Fruit fly (Drosophila melanogaster): ENCODE data around the gene Task7.

Task7 gene

DNA sequence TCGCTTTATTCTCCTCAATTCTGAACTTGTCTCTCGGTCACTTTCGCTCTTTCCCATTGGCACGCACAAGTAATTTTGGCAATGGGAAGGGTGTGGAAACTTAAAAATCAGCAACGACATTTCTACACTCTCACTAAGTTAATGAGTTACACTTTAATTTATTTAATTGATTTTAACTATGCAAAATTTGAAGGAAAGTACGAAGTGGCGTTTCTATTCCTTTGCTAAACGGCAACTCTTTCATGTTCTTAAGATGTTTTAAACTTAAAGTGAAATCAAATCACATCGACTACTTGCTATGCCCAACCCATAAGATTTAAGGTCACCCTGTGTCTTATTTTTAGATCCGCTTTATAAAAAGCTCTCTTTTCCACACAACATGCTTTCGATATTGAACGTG is 41.7 kb downstream of the Task7 start (continued):
- TF ChIP-seq hkb (optimal IDR thresholded peaks at IDR 0.05) (no peak), hkb (GFP tag; IDR thresholded peaks at IDR 0.05) (peak; percentile 74), kah (GFP tag; optimal IDR thresholded peaks at IDR 0.05) (no peak), CG11093 (GFP tag; IDR thresholded peaks at IDR 0.05) (no peak), Hmx (GFP tag; optimal IDR thresholded peaks at IDR 0.05) (no peak), Max (GFP tag; optimal IDR thresholded peaks at IDR 0.05) (peak; percentile 11), cato (GFP tag; optimal IDR thresholded peaks at IDR 0.05; ENCODE audit: borderline replicate concordance) (no peak), CG7357 (GFP tag; IDR thresholded peaks at IDR 0.05) (peak; percentile 52; the same call in 1 of the 3 replicates), Nf-YC (tag; optimal IDR thresholded peaks at IDR 0.05) (peak; percentile 57), CG12236 (GFP tag; optimal IDR thresholded peaks at IDR 0.05) (no peak), CG34224 (GFP tag; IDR thresholded peaks at IDR 0.05; ENCODE audit: partially characterized antibody) (no peak), CG2202 (tag; optimal IDR thresholded peaks at IDR 0.05) (no peak), HHEX (GFP tag; optimal IDR thresholded peaks at IDR 0.05) (peak; percentile 57), CG3407 (GFP tag; optimal IDR thresholded peaks at IDR 0.05) (no peak), psq (GFP tag; optimal IDR thresholded peaks at IDR 0.05) (no peak), Sin3A (optimal IDR thresholded peaks at IDR 0.05) (no peak), sens-2 (GFP tag; IDR thresholded peaks at IDR 0.05) (no peak), CG11504 (tag; optimal IDR thresholded peaks at IDR 0.05) (peak; percentile 72), CG5953 (GFP tag; IDR thresholded peaks at IDR 0.05) (0 out of 2 replicates have a peak, but pooled peaks have one; percentile 8), CG18764 (GFP tag; optimal IDR thresholded peaks at IDR 0.05) (no peak), peb (GFP tag; IDR thresholded peaks at IDR 0.05) (no peak), tna (GFP tag; IDR thresholded peaks at IDR 0.05; ENCODE audit: partially characterized antibody) (no peak), stwl (tag; optimal IDR thresholded peaks at IDR 0.05) (no peak), ind (GFP tag; optimal IDR thresholded peaks at IDR 0.05) (peak; percentile 49), H15 (GFP tag; IDR thresholded peaks at IDR 0.05) (no peak), nerfin-2 (GFP tag; IDR thresholded peaks at IDR 0.05; ENCODE audit: partially characterized antibody) (no peak), mirr (GFP tag; optimal IDR thresholded peaks at IDR 0.05) (no peak), ap (GFP tag; IDR thresholded peaks at IDR 0.05) (no peak), CG8478 (optimal IDR thresholded peaks at IDR 0.05) (no peak), ato (GFP tag; IDR thresholded peaks at IDR 0.05; ENCODE audit: partially characterized antibody) (no peak), HLH54F (GFP tag; optimal IDR thresholded peaks at IDR 0.05) (peak; percentile 31), Sry-β (GFP tag; optimal IDR thresholded peaks at IDR 0.05) (no peak), CG7786 (GFP tag; optimal IDR thresholded peaks at IDR 0.05) (peak; percentile 48), CG10267 (tag; optimal IDR thresholded peaks at IDR 0.05) (peak; percentile 19), CG12769 (tag; optimal IDR thresholded peaks at IDR 0.05) (peak; percentile 45), fu2 (GFP tag; optimal IDR thresholded peaks at IDR 0.05) (peak; percentile 19), usp (GFP tag; optimal IDR thresholded peaks at IDR 0.05) (no peak), gsb (GFP tag; IDR thresholded peaks at IDR 0.05) (no peak), lmd (GFP tag; IDR thresholded peaks at IDR 0.05) (peak; percentile 70; the same call in 1 of the 2 replicates), abd-A (tag; optimal IDR thresholded peaks at IDR 0.05) (no peak), CG12659 (GFP tag; optimal IDR thresholded peaks at IDR 0.05) (peak; percentile 46), p53 (GFP tag; optimal IDR thresholded peaks at IDR 0.05) (no peak), CG12744 (GFP tag; optimal IDR thresholded peaks at IDR 0.05) (no peak), vfl (GFP tag; optimal IDR thresholded peaks at IDR 0.05) (no peak), Lpt (GFP tag; optimal IDR thresholded peaks at IDR 0.05) (no peak), pnt (GFP tag; optimal IDR thresholded peaks at IDR 0.05) (no peak), CG7987 (GFP tag; optimal IDR thresholded peaks at IDR 0.05) (no peak), ATbp (GFP tag; optimal IDR thresholded peaks at IDR 0.05) (peak; percentile 2), Abd-B (GFP tag; optimal IDR thresholded peaks at IDR 0.05) (no peak), Sox102F (GFP tag; optimal IDR thresholded peaks at IDR 0.05) (peak; percentile 71), sug (tag; optimal IDR thresholded peaks at IDR 0.05) (peak; percentile 49), CG15514 (GFP tag; optimal IDR thresholded peaks at IDR 0.05) (peak; percentile 28), br (optimal IDR thresholded peaks at IDR 0.05) (no peak)

All from whole organism, embryonic.